Worm (Caenorhabditis elegans): ENCODE measurements around the gene Y32B12B.4.

Gene Y32B12B.4

ce11 chrV:16575900-16576299, 22.8 kb downstream of the Y32B12B.4 start, which contains the start of gene str-151:
Gene str-151, plus strand, starts transcription at chrV:16576200.
- no peak for TF ChIP-seq nhr-21 (tag; optimal IDR thresholded peaks at IDR 0.05)
- no peak for TF ChIP-seq sma-9 (GFP tag; optimal IDR thresholded peaks at IDR 0.05)
- TF ChIP-seq sma-9 (tag; optimal IDR thresholded peaks at IDR 0.05): no peak
- no peak for TF ChIP-seq nhr-237 (tag; optimal IDR thresholded peaks at IDR 0.05)
- TF ChIP-seq lin-13 (GFP tag; optimal IDR thresholded peaks at IDR 0.05): no peak

ce11 chrV:16580424-16580823, 27.3 kb downstream of the Y32B12B.4 start, which contains the start of gene nhr-271:
Gene nhr-271, minus strand, starts transcription at chrV:16580524.
- TF ChIP-seq nhr-21 (tag; optimal IDR thresholded peaks at IDR 0.05) (no peak), mbf-1 (tag; optimal IDR thresholded peaks at IDR 0.05) (no peak), nhr-23 (tag; optimal IDR thresholded peaks at IDR 0.05) (no peak), zag-1 (tag; optimal IDR thresholded peaks at IDR 0.05) (no peak), sma-3 (GFP tag; optimal IDR thresholded peaks at IDR 0.05) (no peak), ceh-82 (tag; optimal IDR thresholded peaks at IDR 0.05) (no peak), ama-1 (optimal IDR thresholded peaks at IDR 0.05) (no peak), nhr-6 (tag; optimal IDR thresholded peaks at IDR 0.05) (no peak), ztf-4 (tag; optimal IDR thresholded peaks at IDR 0.05) (no peak), nhr-12 (tag; optimal IDR thresholded peaks at IDR 0.05) (no peak), alr-1 (tag; optimal IDR thresholded peaks at IDR 0.05) (no peak), nhr-10 (tag; optimal IDR thresholded peaks at IDR 0.05) (no peak), sem-4 (tag; optimal IDR thresholded peaks at IDR 0.05) (no peak), elt-3 (tag; optimal IDR thresholded peaks at IDR 0.05) (no peak), aly-2 (tag; optimal IDR thresholded peaks at IDR 0.05) (no peak), nhr-237 (tag; optimal IDR thresholded peaks at IDR 0.05) (no peak), peb-1 (tag; optimal IDR thresholded peaks at IDR 0.05) (no peak), ztf-11 (tag; optimal IDR thresholded peaks at IDR 0.05) (no peak), blmp-1 (tag; optimal IDR thresholded peaks at IDR 0.05; ENCODE audit: insufficient read depth) (no peak)

- no peak for TF ChIP-seq nhr-23 (tag; optimal IDR thresholded peaks at IDR 0.05)
- no peak for TF ChIP-seq zag-1 (tag; optimal IDR thresholded peaks at IDR 0.05)
- no peak for TF ChIP-seq peb-1 (tag; optimal IDR thresholded peaks at IDR 0.05)
- TF ChIP-seq mab-5 (tag; optimal IDR thresholded peaks at IDR 0.05): no peak
- no peak for TF ChIP-seq snpc-4 (tag; optimal IDR thresholded peaks at IDR 0.05)
- no peak for TF ChIP-seq ceh-82 (tag; optimal IDR thresholded peaks at IDR 0.05)
- no peak for TF ChIP-seq nhr-12 (tag; optimal IDR thresholded peaks at IDR 0.05)
- no peak for TF ChIP-seq egl-27 (tag; optimal IDR thresholded peaks at IDR 0.05)
- TF ChIP-seq lin-11 (tag; optimal IDR thresholded peaks at IDR 0.05): no peak
- TF ChIP-seq ceh-16 (tag; optimal IDR thresholded peaks at IDR 0.05): no peak
- no peak for TF ChIP-seq F13H6.1 (tag; optimal IDR thresholded peaks at IDR 0.05)
- no peak for TF ChIP-seq nhr-10 (tag; optimal IDR thresholded peaks at IDR 0.05)
- no peak for TF ChIP-seq alr-1 (tag; optimal IDR thresholded peaks at IDR 0.05)
- TF ChIP-seq fos-1 (tag; optimal IDR thresholded peaks at IDR 0.05): no peak
- TF ChIP-seq dmd-4 (tag; optimal IDR thresholded peaks at IDR 0.05): no peak
- no peak for TF ChIP-seq mbf-1 (tag; optimal IDR thresholded peaks at IDR 0.05)
Measured at ce11 chrV:16581061-16581460, 27.9 kb downstream of the Y32B12B.4 start.

ce11 chrV:16582973-16583372, 29.8 kb downstream of the Y32B12B.4 start, which contains the start of gene str-150:
Gene str-150, plus strand, starts transcription at chrV:16583273.
- TF ChIP-seq mbf-1 (tag; optimal IDR thresholded peaks at IDR 0.05): no peak
- no peak for TF ChIP-seq aly-2 (tag; optimal IDR thresholded peaks at IDR 0.05)
- no peak for TF ChIP-seq crh-2 (tag; optimal IDR thresholded peaks at IDR 0.05)
- TF ChIP-seq skn-1 (tag; optimal IDR thresholded peaks at IDR 0.05): no peak
- no peak for TF ChIP-seq ama-1 (optimal IDR thresholded peaks at IDR 0.05)
- no peak for TF ChIP-seq elt-3 (tag; optimal IDR thresholded peaks at IDR 0.05)
- no peak for TF ChIP-seq F13H6.1 (tag; optimal IDR thresholded peaks at IDR 0.05)
- no peak for TF ChIP-seq gmeb-1 (tag; optimal IDR thresholded peaks at IDR 0.05)
- no peak for TF ChIP-seq ztf-1 (GFP tag; conservative IDR thresholded peaks at IDR 0.05)
- no peak for TF ChIP-seq mdl-1 (tag; optimal IDR thresholded peaks at IDR 0.05)
- TF ChIP-seq nhr-129 (tag; optimal IDR thresholded peaks at IDR 0.05): no peak
- no peak for TF ChIP-seq ztf-4 (tag; optimal IDR thresholded peaks at IDR 0.05)
- TF ChIP-seq elt-1 (tag; optimal IDR thresholded peaks at IDR 0.05): no peak
- TF ChIP-seq ZK546.5 (tag; optimal IDR thresholded peaks at IDR 0.05): no peak
- no peak for TF ChIP-seq nhr-11 (tag; optimal IDR thresholded peaks at IDR 0.05)
- TF ChIP-seq mab-5 (tag; optimal IDR thresholded peaks at IDR 0.05): no peak
